Worm (Caenorhabditis elegans) whole organism, L4 larva: ENCODE data around the gene C47G2.3.

Source experiments
- F37D6.2 ChIP-seq: sonication (generic microtip); optimal IDR thresholded peaks from 2 replicates; lab custom pipeline; 2016; ENCODE audit warnings: mild to moderate bottlenecking, missing genetic modification characterization, missing compliant biosample characterization
- R02D3.7 ChIP-seq: fragments of 150-350 bp; sonication (generic microtip); optimal IDR thresholded peaks from 3 replicates; lab custom pipeline; 2014; ENCODE audit warnings: missing biosample characterization, missing genetic modification characterization
- T26A8.4 ChIP-seq: fragments of 200-800 bp; sonication (Bioruptor generic); IDR thresholded peaks from 2 replicates; pipeline ENCODE4 v1.3.6; 2022; ENCODE audit warnings: missing genetic modification characterization, missing compliant biosample characterization
- ZK337.2 ChIP-seq: fragments of 200-800 bp; sonication (Bioruptor generic); IDR thresholded peaks from 2 replicates; pipeline ENCODE4 v1.3.6; 2022; ENCODE audit warnings: missing genetic modification reagents, missing genetic modification characterization, missing compliant biosample characterization
- aha-1 ChIP-seq: fragments of 150-350 bp; peaks from one replicate; lab custom pipeline; 2014; ENCODE audit warnings: missing biosample characterization, missing genetic modification characterization
- attf-4 ChIP-seq: sonication (generic microtip); optimal IDR thresholded peaks from 3 replicates; lab custom pipeline; 2017; ENCODE audit warnings: missing biosample characterization, missing genetic modification characterization
- ceh-20 ChIP-seq: fragments of 200-800 bp; sonication (Bioruptor generic); IDR thresholded peaks from 2 replicates; pipeline ENCODE4 v1.3.6; 2022; ENCODE audit warnings: missing genetic modification reagents, missing genetic modification characterization, missing compliant biosample characterization
- ceh-28 ChIP-seq: fragments of 150-350 bp; optimal IDR thresholded peaks from 2 replicates; lab custom pipeline; 2014; ENCODE audit warnings: missing biosample characterization, missing genetic modification reagents, missing genetic modification characterization
- dmd-8 ChIP-seq: fragments of 200-800 bp; sonication (Bioruptor generic); IDR thresholded peaks from 2 replicates; pipeline ENCODE4 v1.3.6; 2022; ENCODE audit warnings: missing genetic modification characterization, missing compliant biosample characterization
- dpl-1 ChIP-seq: fragments of 150-350 bp; optimal IDR thresholded peaks from 2 replicates; lab custom pipeline; 2014; ENCODE audit warnings: missing biosample characterization, missing genetic modification reagents, missing genetic modification characterization
- duxl-1 ChIP-seq: sonication (generic microtip); optimal IDR thresholded peaks from 2 replicates; lab custom pipeline; 2016; ENCODE audit warnings: mild to moderate bottlenecking, missing genetic modification characterization, moderate library complexity, missing compliant biosample characterization; ENCODE audit not compliant: poor library complexity
- egl-27 ChIP-seq: sonication (generic microtip); optimal IDR thresholded peaks from 3 replicates; lab custom pipeline; 2017; ENCODE audit warnings: missing biosample characterization, missing genetic modification reagents, missing genetic modification characterization
- egl-43 ChIP-seq: fragments of 200-800 bp; sonication (Bioruptor generic); IDR thresholded peaks from 2 replicates; pipeline ENCODE4 v1.3.6; 2022; ENCODE audit warnings: missing genetic modification reagents, missing genetic modification characterization, missing compliant biosample characterization
- hlh-30 ChIP-seq: sonication (generic microtip); optimal IDR thresholded peaks from 2 replicates; lab custom pipeline; 2017; ENCODE audit warnings: antibody characterized with exemption, mild to moderate bottlenecking, missing genetic modification characterization, missing compliant biosample characterization; ENCODE audit not compliant: insufficient read depth
- hmg-1.1 ChIP-seq: fragments of 200-800 bp; sonication (Bioruptor generic); IDR thresholded peaks from 2 replicates; pipeline ENCODE4 v1.3.6; 2022; ENCODE audit warnings: missing genetic modification reagents, missing genetic modification characterization, missing compliant biosample characterization
- jun-1 ChIP-seq: fragments of 150-350 bp; optimal IDR thresholded peaks from 2 replicates; lab custom pipeline; 2014; ENCODE audit warnings: missing biosample characterization, missing genetic modification reagents, missing genetic modification characterization
- lin-38 ChIP-seq: fragments of 200-800 bp; sonication (Bioruptor generic); IDR thresholded peaks from 2 replicates; pipeline ENCODE4 v1.3.6; 2022; ENCODE audit warnings: missing genetic modification reagents, missing genetic modification characterization, missing compliant biosample characterization
- lsy-2 ChIP-seq, 2 experiments: fragments of 150-350 bp in 1 of 2; sonication (generic microtip) in 1 of 2; optimal IDR thresholded peaks; 2 replicates each; lab custom pipeline; 2014 to 2017; ENCODE audit warnings: missing biosample characterization in 2 of 2, missing genetic modification characterization in 2 of 2
- madf-9 ChIP-seq: fragments of 200-800 bp; sonication (Bioruptor generic); conservative IDR thresholded peaks from 2 replicates; pipeline ENCODE4 v1.3.6; 2022; ENCODE audit warnings: missing genetic modification reagents, missing genetic modification characterization, missing compliant biosample characterization
- mdl-1 ChIP-seq, 2 experiments: fragments of 150-350 bp in 1 of 2; sonication (generic microtip) in 1 of 2; optimal IDR thresholded peaks; 2 replicates each; lab custom pipeline; 2014 to 2017; ENCODE audit warnings: missing biosample characterization in 2 of 2, missing genetic modification characterization in 2 of 2
- mdt-29 ChIP-seq: fragments of 200-800 bp; sonication (Bioruptor generic); IDR thresholded peaks from 2 replicates; pipeline ENCODE4 v1.3.6; 2022; ENCODE audit warnings: missing genetic modification reagents, missing genetic modification characterization, missing compliant biosample characterization
- mxl-3 ChIP-seq: fragments of 200-800 bp; sonication (Bioruptor generic); optimal IDR thresholded peaks from 2 replicates; lab custom pipeline; 2018; ENCODE audit warnings: mild to moderate bottlenecking, missing genetic modification characterization, missing compliant biosample characterization
- nhr-76 ChIP-seq: fragments of 150-350 bp; optimal IDR thresholded peaks from 2 replicates; lab custom pipeline; 2014; ENCODE audit warnings: missing biosample characterization, missing genetic modification characterization
- set-16 ChIP-seq: fragments of 200-800 bp; sonication (Bioruptor generic); IDR thresholded peaks from 2 replicates; pipeline ENCODE4 v1.3.6; 2022; ENCODE audit warnings: missing genetic modification reagents, missing genetic modification characterization, missing compliant biosample characterization
- skn-1 ChIP-seq: fragments of 150-350 bp; optimal IDR thresholded peaks from 2 replicates; lab custom pipeline; 2014; ENCODE audit warnings: missing biosample characterization, missing genetic modification characterization
- spr-1 ChIP-seq: sonication (generic microtip); optimal IDR thresholded peaks from 2 replicates; lab custom pipeline; 2016; ENCODE audit warnings: mild to moderate bottlenecking, missing genetic modification characterization, missing compliant biosample characterization
- unc-130 ChIP-seq: sonication (generic microtip); optimal IDR thresholded peaks from 2 replicates; lab custom pipeline; 2016; ENCODE audit warnings: missing genetic modification reagents, missing genetic modification characterization, missing compliant biosample characterization
- unc-62 ChIP-seq, 3 experiments: fragments of 150-350 bp in 1 of 3; sonication (generic microtip); optimal IDR thresholded peaks in 2 of 3; peaks in 1 of 3; 1 replicate in 1 of 3; 2 replicates in 2 of 3; lab custom pipeline; 2014 to 2017; ENCODE audit warnings: missing biosample characterization in 3 of 3, missing genetic modification characterization in 3 of 3, missing genetic modification reagents in 3 of 3, missing genotype in 1 of 3

Gene C47G2.3

DNA sequence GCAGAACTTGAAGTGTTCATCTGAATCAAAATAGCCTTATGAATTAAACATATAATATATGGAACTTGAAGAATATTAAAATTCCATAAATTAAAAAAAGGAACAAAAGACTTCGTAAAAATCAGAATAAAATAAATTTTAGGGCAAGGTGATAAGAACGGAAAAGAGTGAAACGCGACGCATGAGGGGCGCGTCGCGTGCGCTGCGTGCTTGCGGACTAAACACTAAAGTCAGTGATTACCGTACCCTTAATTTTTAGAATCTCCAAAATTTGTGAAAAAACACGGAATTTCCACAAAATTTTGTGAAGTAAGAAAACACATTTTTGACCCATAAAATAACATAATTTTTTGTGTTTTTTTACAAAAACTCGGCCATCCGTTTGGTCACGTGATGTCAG lies 28.8 kb downstream of the C47G2.3 start, which contains the start of gene T05B9.1:
T05B9.1 (minus strand) TSS at position 20 of the 400 bp plus-strand sequence.
- TF ChIP-seq set-16 (GFP tag; lab: Robert Waterston, UW) = no peak
- TF ChIP-seq attf-4 (tag; lab: Kevin White, UChicago) = no peak
- no peak for TF ChIP-seq hlh-30 (tag; lab: Kevin White, UChicago)

ce11 chrII:11259766-11260165 lies 30.2 kb downstream of the C47G2.3 start:
- TF ChIP-seq dmd-8 (GFP tag; lab: Robert Waterston, UW) (0 out of 2 replicates have a peak, but pooled peaks have one; percentile 2), egl-43 (GFP tag; lab: Robert Waterston, UW) (peak; percentile 33; the same call in 1 of the 2 replicates), jun-1 (tag; lab: Kevin White, UChicago) (no peak), unc-130 (GFP tag; lab: Kevin White, UChicago) (peak; percentile 9)

DNA sequence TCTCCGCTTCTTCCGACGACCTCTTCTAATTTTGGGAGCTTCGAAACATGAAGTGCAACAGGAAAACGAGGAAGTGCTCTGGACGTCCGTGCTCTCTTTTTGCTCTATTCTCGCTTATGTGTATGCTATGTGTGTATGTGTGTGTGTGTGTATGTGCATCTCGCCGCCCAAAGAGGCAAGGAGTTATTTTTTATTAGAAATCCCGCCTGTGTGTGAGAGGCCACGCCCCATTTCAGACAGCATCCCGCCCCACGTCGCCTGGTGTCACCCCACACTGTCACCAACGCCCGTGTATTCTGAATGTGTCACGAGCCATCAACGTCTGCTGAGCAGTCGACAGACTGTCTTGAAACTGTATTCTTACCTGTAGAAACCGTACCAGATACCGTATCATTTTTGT lies 34.4 kb downstream of the C47G2.3 start, which contains the start of gene T05B9.2:
T05B9.2 (plus strand) TSS at position 301 of the 400 bp plus-strand sequence.
- TF ChIP-seq F37D6.2 (no peak), madf-9 (GFP tag; lab: Robert Waterston, UW) (no peak), hmg-1.1 (GFP tag; lab: Robert Waterston, UW) (no peak), ZK337.2 (GFP tag; lab: Robert Waterston, UW) (no peak), skn-1 (tag; lab: Kevin White, UChicago) (no peak)

ce11 chrII:11247414-11247813 lies 42.5 kb downstream of the C47G2.3 start, which contains the start of gene T06D8.10:
Gene T06D8.10 (minus strand): TSS chrII:11247514.
- TF ChIP-seq mdl-1 (tag; optimal IDR thresholded peaks at IDR 0.05; lab: Kevin White, UChicago) (peak in 1 of 2 experiments; percentile 5), F37D6.2 (no peak), skn-1 (tag; lab: Kevin White, UChicago) (no peak), T26A8.4 (GFP tag; lab: Robert Waterston, UW) (no peak), mxl-3 (GFP tag; lab: Kevin White, UChicago) (peak; percentile 49), ceh-28 (tag; lab: Kevin White, UChicago) (no peak), mdt-29 (GFP tag; lab: Robert Waterston, UW) (no peak), R02D3.7 (tag; lab: Kevin White, UChicago) (no peak), spr-1 (tag; lab: Kevin White, UChicago) (peak; percentile 13)

DNA sequence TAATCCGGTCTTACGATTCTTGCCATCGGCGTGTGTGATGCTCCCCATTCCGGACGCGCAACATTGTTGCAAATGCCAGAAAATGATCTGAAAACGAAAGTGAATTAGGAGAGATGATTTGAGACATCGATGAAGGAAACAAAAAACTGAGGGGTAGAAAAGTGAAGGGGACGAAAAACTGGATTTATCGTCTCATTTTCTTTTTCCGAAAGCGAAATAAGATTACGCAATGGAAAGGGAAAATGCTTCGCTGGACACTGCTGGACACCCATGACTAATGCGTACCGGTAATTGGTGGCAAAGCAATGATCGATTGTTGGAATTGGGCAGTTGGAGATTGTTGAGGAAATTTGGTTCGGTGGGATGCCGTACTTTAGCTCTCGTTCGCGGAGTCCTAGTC lies 43.5 kb downstream of the C47G2.3 start:
- TF ChIP-seq lsy-2 (tag; optimal IDR thresholded peaks at IDR 0.05; lab: Kevin White, UChicago) = no peak
- TF ChIP-seq nhr-76 (tag; lab: Kevin White, UChicago) = no peak
- no peak for TF ChIP-seq egl-27 (tag; lab: Kevin White, UChicago)
- TF ChIP-seq skn-1 (tag; lab: Kevin White, UChicago) = no peak
- TF ChIP-seq ceh-20 (GFP tag; lab: Robert Waterston, UW) = no peak
- TF ChIP-seq unc-62 (GFP tag; optimal IDR thresholded peaks at IDR 0.05 in 1 of 2; lab: Kevin White, UChicago) = peak in 1 of 2 experiments; percentile 85
- no peak for TF ChIP-seq unc-62 (tag; optimal IDR thresholded peaks at IDR 0.05; lab: Kevin White, UChicago)

DNA sequence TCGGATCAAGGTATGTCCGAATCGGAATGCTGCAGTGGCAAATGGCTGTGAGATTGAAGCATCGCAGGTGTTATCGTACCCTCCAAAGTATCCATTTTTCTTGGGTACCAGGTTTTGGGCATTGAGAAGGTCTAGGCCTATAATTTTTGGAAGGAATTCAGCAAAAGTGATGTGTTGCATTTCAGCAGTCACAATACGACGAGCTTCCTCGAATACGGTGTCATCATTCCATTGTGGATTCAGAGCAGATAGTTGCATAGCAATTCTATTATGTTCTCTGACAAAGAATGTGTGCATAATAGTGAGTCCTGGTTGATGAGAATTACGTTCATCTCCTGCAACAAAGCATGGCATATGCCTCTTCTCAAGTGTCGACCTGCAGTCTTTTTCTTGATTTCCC lies 47.0 kb downstream of the C47G2.3 start:
- TF ChIP-seq ZK337.2 (GFP tag; lab: Robert Waterston, UW) = no peak
- no peak for TF ChIP-seq duxl-1
- no peak for TF ChIP-seq dpl-1
- peak in 1 of 2 experiments; percentile 98 for TF ChIP-seq unc-62 (GFP tag; optimal IDR thresholded peaks at IDR 0.05 in 1 of 2; lab: Kevin White, UChicago)
- no peak for TF ChIP-seq unc-62 (tag; optimal IDR thresholded peaks at IDR 0.05; lab: Kevin White, UChicago)
- TF ChIP-seq aha-1 (tag; lab: Kevin White, UChicago) = peak; percentile 80
- no peak for TF ChIP-seq lin-38 (GFP tag; lab: Robert Waterston, UW)
